Worm (Caenorhabditis elegans) whole organism, L3 larva: Measurements from ENCODE around the gene tasp-1.
"Not testable (repeated sequence)": the region's sequence is repeated elsewhere in the genome, so short reads cannot be mapped to it uniquely, and the experiment has no call there.

Source experiments
- aly-2 ChIP-seq: fragments of 150-350 bp; optimal IDR thresholded peaks from 2 replicates; lab custom pipeline; 2014; ENCODE audit warnings: missing biosample characterization, missing genetic modification characterization
- ceh-28 ChIP-seq: fragments of 150-350 bp; optimal IDR thresholded peaks from 2 replicates; lab custom pipeline; 2014; ENCODE audit warnings: missing biosample characterization, missing genetic modification reagents, missing genetic modification characterization
- ceh-82 ChIP-seq: fragments of 150-350 bp; optimal IDR thresholded peaks from 2 replicates; lab custom pipeline; 2014; ENCODE audit warnings: missing biosample characterization, missing genetic modification characterization
- ceh-9 ChIP-seq: sonication (generic microtip); optimal IDR thresholded peaks from 2 replicates; lab custom pipeline; 2018; ENCODE audit warnings: missing biosample characterization, missing genetic modification characterization
- daf-12 ChIP-seq: fragments of 150-350 bp; optimal IDR thresholded peaks from 2 replicates; lab custom pipeline; 2014; ENCODE audit warnings: missing biosample characterization, missing genetic modification reagents, missing genetic modification characterization
- egl-27 ChIP-seq: sonication (generic microtip); optimal IDR thresholded peaks from 4 replicates; lab custom pipeline; 2017; ENCODE audit warnings: missing biosample characterization, missing genetic modification reagents, missing genetic modification characterization
- elt-2 ChIP-seq: sonication (generic microtip); optimal IDR thresholded peaks from 2 replicates; lab custom pipeline; 2016; ENCODE audit warnings: missing genetic modification reagents, mild to moderate bottlenecking, missing genetic modification characterization, missing compliant biosample characterization
- elt-3 ChIP-seq, 3 experiments: fragments of 150-350 bp in 1 of 3; sonication (generic microtip) in 2 of 3; optimal IDR thresholded peaks; 2 replicates in 2 of 3; 4 replicates in 1 of 3; lab custom pipeline; 2014 to 2017; ENCODE audit warnings: missing biosample characterization in 3 of 3, missing genetic modification characterization in 3 of 3
- fkh-10 ChIP-seq: sonication (generic microtip); optimal IDR thresholded peaks from 2 replicates; lab custom pipeline; 2017; ENCODE audit warnings: missing biosample characterization, missing genetic modification reagents, missing genetic modification characterization
- fkh-2 ChIP-seq: fragments of 150-350 bp; optimal IDR thresholded peaks from 2 replicates; lab custom pipeline; 2014; ENCODE audit warnings: missing biosample characterization, missing genetic modification reagents, missing genetic modification characterization
- hmg-11 ChIP-seq: sonication (generic microtip); optimal IDR thresholded peaks from 2 replicates; lab custom pipeline; 2016; ENCODE audit warnings: missing genetic modification characterization, missing compliant biosample characterization
- jun-1 ChIP-seq: fragments of 150-350 bp; optimal IDR thresholded peaks from 2 replicates; lab custom pipeline; 2014; ENCODE audit warnings: missing biosample characterization, missing genetic modification reagents, missing genetic modification characterization
- lin-15B ChIP-seq: fragments of 150-350 bp; optimal IDR thresholded peaks from 2 replicates; lab custom pipeline; 2014; ENCODE audit warnings: missing biosample characterization, missing genetic modification characterization
- lin-39 ChIP-seq: fragments of 150-350 bp; optimal IDR thresholded peaks from 2 replicates; lab custom pipeline; 2018; ENCODE audit warnings: missing biosample characterization, missing genetic modification reagents, missing genetic modification characterization
- lsy-12 ChIP-seq: sonication (generic microtip); optimal IDR thresholded peaks from 2 replicates; lab custom pipeline; 2016; ENCODE audit warnings: mild to moderate bottlenecking, missing genetic modification characterization, missing compliant biosample characterization
- mdl-1 ChIP-seq: fragments of 150-350 bp; optimal IDR thresholded peaks from 2 replicates; lab custom pipeline; 2014; ENCODE audit warnings: missing biosample characterization, missing genetic modification characterization
- mml-1 ChIP-seq: fragments of 150-350 bp; sonication (generic microtip); optimal IDR thresholded peaks from 3 replicates; lab custom pipeline; 2014; ENCODE audit warnings: missing biosample characterization, missing genetic modification characterization
- nfya-1 ChIP-seq: sonication (generic microtip); optimal IDR thresholded peaks from 2 replicates; lab custom pipeline; 2017; ENCODE audit warnings: missing genetic modification characterization, mild to moderate bottlenecking, missing compliant biosample characterization, antibody characterized with exemption, moderate library complexity; ENCODE audit not compliant: insufficient read depth
- nhr-11 ChIP-seq: fragments of 150-350 bp; optimal IDR thresholded peaks from 2 replicates; lab custom pipeline; 2014; ENCODE audit warnings: missing biosample characterization, missing genetic modification characterization
- nhr-23 ChIP-seq: fragments of 150-350 bp; optimal IDR thresholded peaks from 2 replicates; lab custom pipeline; 2014; ENCODE audit warnings: missing biosample characterization, missing genetic modification reagents, missing genetic modification characterization
- nhr-237 ChIP-seq: fragments of 150-350 bp; optimal IDR thresholded peaks from 2 replicates; lab custom pipeline; 2014; ENCODE audit warnings: missing biosample characterization, missing genetic modification characterization
- nhr-25 ChIP-seq: sonication (generic microtip); optimal IDR thresholded peaks from 2 replicates; lab custom pipeline; 2017; ENCODE audit warnings: missing biosample characterization, missing genetic modification characterization
- nhr-77 ChIP-seq: fragments of 150-350 bp; optimal IDR thresholded peaks from 2 replicates; lab custom pipeline; 2014; ENCODE audit warnings: missing biosample characterization, missing genetic modification characterization
- sea-2 ChIP-seq: fragments of 150-350 bp; sonication (generic microtip); optimal IDR thresholded peaks from 4 replicates; lab custom pipeline; 2014; ENCODE audit warnings: missing biosample characterization, missing genetic modification reagents, missing genetic modification characterization
- skn-1 ChIP-seq: fragments of 150-350 bp; optimal IDR thresholded peaks from 2 replicates; lab custom pipeline; 2014; ENCODE audit warnings: missing biosample characterization, missing genetic modification characterization
- snpc-4 ChIP-seq: fragments of 150-350 bp; optimal IDR thresholded peaks from 2 replicates; lab custom pipeline; 2014; ENCODE audit warnings: missing biosample characterization, missing genetic modification characterization
- tbx-2 ChIP-seq: sonication (generic microtip); optimal IDR thresholded peaks from 2 replicates; lab custom pipeline; 2016; ENCODE audit warnings: mild to moderate bottlenecking, missing genetic modification characterization, missing compliant biosample characterization
- unc-39 ChIP-seq: sonication (generic microtip); optimal IDR thresholded peaks from 4 replicates; lab custom pipeline; 2017; ENCODE audit warnings: missing biosample characterization, missing genetic modification characterization
- unc-62 ChIP-seq: fragments of 150-350 bp; sonication (generic microtip); optimal IDR thresholded peaks from 4 replicates; lab custom pipeline; 2014; ENCODE audit warnings: missing biosample characterization, missing genetic modification reagents, missing genetic modification characterization
- zag-1 ChIP-seq: fragments of 150-350 bp; optimal IDR thresholded peaks from 2 replicates; lab custom pipeline; 2014; ENCODE audit warnings: missing biosample characterization, missing genetic modification characterization

tasp-1 gene

ce11 chrIII:10781553-10781952, 22.4 kb downstream of the tasp-1 start, which contains the start of gene ptr-19:
TSS of gene ptr-19 (plus strand) at chrIII:10781853.
- TF ChIP-seq nhr-11 (tag; lab: Kevin White, UChicago) (no peak), zag-1 (no peak), fkh-2 (tag; lab: Kevin White, UChicago) (no peak), sea-2 (GFP tag; lab: Kevin White, UChicago) (no peak)

- TF ChIP-seq fkh-2 (tag; lab: Kevin White, UChicago): no peak
- TF ChIP-seq nhr-25 (tag; lab: Kevin White, UChicago): no peak
- TF ChIP-seq fkh-10 (GFP tag; lab: Kevin White, UChicago): no peak
- no peak for TF ChIP-seq ceh-82
- TF ChIP-seq elt-2 (tag; lab: Kevin White, UChicago): no peak
- TF ChIP-seq zag-1: no peak
Observed at ce11 chrIII:10783052-10783451, 23.9 kb downstream of the tasp-1 start.

- no peak for TF ChIP-seq tbx-2 (tag; lab: Kevin White, UChicago)
- TF ChIP-seq mdl-1: no peak
- TF ChIP-seq ceh-28 (tag; lab: Kevin White, UChicago): peak; percentile 73
- TF ChIP-seq zag-1: no peak
- no peak for TF ChIP-seq fkh-2 (tag; lab: Kevin White, UChicago)
- no peak for TF ChIP-seq aly-2 (tag; lab: Kevin White, UChicago)
Observed at ce11 chrIII:10791233-10791632, 32.1 kb downstream of the tasp-1 start.

- TF ChIP-seq hmg-11 (tag; lab: Kevin White, UChicago) (no peak), nfya-1 (tag; lab: Kevin White, UChicago) (no peak), ceh-9 (tag; lab: Kevin White, UChicago) (no peak), unc-62 (GFP tag; lab: Kevin White, UChicago) (no peak), nhr-25 (tag; lab: Kevin White, UChicago) (no peak), mml-1 (tag; lab: Kevin White, UChicago) (no peak), lin-15B (tag; lab: Kevin White, UChicago) (no peak), nhr-77 (tag; lab: Kevin White, UChicago) (no peak), jun-1 (tag; lab: Kevin White, UChicago) (no peak), egl-27 (tag; lab: Kevin White, UChicago) (no peak)
- TF ChIP-seq, all 47 proteins: peak for 0
Observed at ce11 chrIII:10794049-10794448, 34.9 kb downstream of the tasp-1 start, which contains the start of gene clec-163. TSS of gene clec-163 (plus strand) at chrIII:10794349.

ce11 chrIII:10802032-10802431, 42.9 kb downstream of the tasp-1 start, which contains the start of gene K11D9.3:
TSS of gene K11D9.3 (minus strand) at chrIII:10802212.
- no peak for TF ChIP-seq lin-15B (tag; lab: Kevin White, UChicago)
- no peak for TF ChIP-seq elt-3 (tag; optimal IDR thresholded peaks at IDR 0.05; lab: Kevin White, UChicago)
- no peak for TF ChIP-seq egl-27 (tag; lab: Kevin White, UChicago)
- TF ChIP-seq snpc-4 (tag; lab: Kevin White, UChicago): no peak
- no peak for TF ChIP-seq nhr-11 (tag; lab: Kevin White, UChicago)
- no peak for TF ChIP-seq nhr-23
- no peak for TF ChIP-seq skn-1 (tag; lab: Kevin White, UChicago)
- TF ChIP-seq unc-39 (tag; lab: Kevin White, UChicago): no peak
- no peak for TF ChIP-seq lin-39

- TF ChIP-seq nfya-1 (tag; lab: Kevin White, UChicago) (peak; percentile 95), nhr-237 (tag; lab: Kevin White, UChicago) (no peak), elt-3 (tag; optimal IDR thresholded peaks at IDR 0.05; lab: Kevin White, UChicago) (no peak), hmg-11 (tag; lab: Kevin White, UChicago) (no peak), daf-12 (tag; lab: Kevin White, UChicago) (no peak), zag-1 (no peak)
Observed at ce11 chrIII:10805172-10805571, 46.1 kb downstream of the tasp-1 start.

ce11 chrIII:10805625-10806024, 46.5 kb downstream of the tasp-1 start, which contains the start of gene klp-7:
TSS of gene klp-7 (plus strand) at chrIII:10805925.
- not testable (repeated sequence) for TF ChIP-seq elt-3 (tag; optimal IDR thresholded peaks at IDR 0.05; lab: Kevin White, UChicago); lsy-12 (tag; lab: Kevin White, UChicago); elt-2 (tag; lab: Kevin White, UChicago)
